Worm (Caenorhabditis elegans) whole organism, early embryonic: ENCODE results near the gene T07F12.4.
A peak's percentile ranks its signal among the peaks of the same experiment; 100 is the strongest.

Experiments used
- B0310.2 ChIP-seq: sonication (generic microtip); optimal IDR thresholded peaks from 2 replicates; lab custom pipeline; 2016; ENCODE audit warnings: mild to moderate bottlenecking, missing genetic modification characterization, missing compliant biosample characterization
- F13C5.2 ChIP-seq: sonication (generic microtip); optimal IDR thresholded peaks from 2 replicates; lab custom pipeline; 2017; ENCODE audit warnings: mild to moderate bottlenecking, missing genetic modification characterization, inconsistent platforms, missing compliant biosample characterization
- aly-1 ChIP-seq: sonication (generic microtip); optimal IDR thresholded peaks from 2 replicates; lab custom pipeline; 2016; ENCODE audit warnings: missing genetic modification characterization, missing compliant biosample characterization
- ama-1 ChIP-seq: fragments of 150-350 bp; optimal IDR thresholded peaks from 2 replicates; lab custom pipeline; 2014
- ceh-13 ChIP-seq: fragments of 200-800 bp; sonication (Bioruptor generic); optimal IDR thresholded peaks from 2 replicates; lab custom pipeline; 2018; ENCODE audit warnings: mild to moderate bottlenecking, missing genetic modification characterization, missing compliant biosample characterization
- ceh-36 ChIP-seq: sonication (generic microtip); optimal IDR thresholded peaks from 2 replicates; lab custom pipeline; 2016; ENCODE audit warnings: missing genetic modification characterization, inconsistent platforms, missing compliant biosample characterization
- ets-7 ChIP-seq: sonication (generic microtip); optimal IDR thresholded peaks from 2 replicates; lab custom pipeline; 2016; ENCODE audit warnings: missing genotype, missing genetic modification characterization, missing compliant biosample characterization
- flt-1 ChIP-seq: fragments of 200-800 bp; sonication (Bioruptor generic); IDR thresholded peaks from 2 replicates; pipeline ENCODE4 v1.3.6; 2022; ENCODE audit warnings: missing genetic modification characterization, missing compliant biosample characterization
- hmbx-1 ChIP-seq: sonication (generic microtip); optimal IDR thresholded peaks from 2 replicates; lab custom pipeline; 2016; ENCODE audit warnings: mild to moderate bottlenecking, missing genetic modification characterization, missing compliant biosample characterization
- hmg-4 ChIP-seq: fragments of 200-800 bp; sonication (Bioruptor generic); optimal IDR thresholded peaks from 2 replicates; lab custom pipeline; 2018; ENCODE audit warnings: mild to moderate bottlenecking, missing genetic modification characterization, missing compliant biosample characterization
- hnd-1 ChIP-seq: sonication (generic microtip); optimal IDR thresholded peaks from 2 replicates; lab custom pipeline; 2016; ENCODE audit warnings: missing genetic modification characterization, missing compliant biosample characterization
- pes-1 ChIP-seq: fragments of 200-800 bp; sonication (Bioruptor generic); IDR thresholded peaks from 2 replicates; pipeline ENCODE4 v1.3.6; 2022; ENCODE audit warnings: missing genetic modification reagents, missing genetic modification characterization, missing compliant biosample characterization
- scrt-1 ChIP-seq: fragments of 200-800 bp; sonication (Bioruptor generic); IDR thresholded peaks from 2 replicates; pipeline ENCODE4 v1.3.6; 2022; ENCODE audit warnings: missing genetic modification characterization, missing compliant biosample characterization
- sea-1 ChIP-seq: fragments of 200-800 bp; sonication (Bioruptor generic); conservative IDR thresholded peaks from 2 replicates; pipeline ENCODE4 v1.3.6; 2022; ENCODE audit warnings: missing genetic modification characterization, missing compliant biosample characterization
- tbx-11 ChIP-seq: fragments of 200-800 bp; sonication (Bioruptor generic); IDR thresholded peaks from 2 replicates; pipeline ENCODE4 v1.3.6; 2022; ENCODE audit warnings: missing genetic modification characterization, missing compliant biosample characterization
- tbx-37 ChIP-seq: fragments of 200-800 bp; sonication (Bioruptor generic); conservative IDR thresholded peaks from 2 replicates; pipeline ENCODE4 v1.3.6; 2022; ENCODE audit warnings: missing genetic modification reagents, missing genetic modification characterization, missing compliant biosample characterization
- tra-4 ChIP-seq: sonication (generic microtip); optimal IDR thresholded peaks from 2 replicates; lab custom pipeline; 2017; ENCODE audit warnings: missing genetic modification characterization, missing compliant biosample characterization

The T07F12.4 gene

DNA sequence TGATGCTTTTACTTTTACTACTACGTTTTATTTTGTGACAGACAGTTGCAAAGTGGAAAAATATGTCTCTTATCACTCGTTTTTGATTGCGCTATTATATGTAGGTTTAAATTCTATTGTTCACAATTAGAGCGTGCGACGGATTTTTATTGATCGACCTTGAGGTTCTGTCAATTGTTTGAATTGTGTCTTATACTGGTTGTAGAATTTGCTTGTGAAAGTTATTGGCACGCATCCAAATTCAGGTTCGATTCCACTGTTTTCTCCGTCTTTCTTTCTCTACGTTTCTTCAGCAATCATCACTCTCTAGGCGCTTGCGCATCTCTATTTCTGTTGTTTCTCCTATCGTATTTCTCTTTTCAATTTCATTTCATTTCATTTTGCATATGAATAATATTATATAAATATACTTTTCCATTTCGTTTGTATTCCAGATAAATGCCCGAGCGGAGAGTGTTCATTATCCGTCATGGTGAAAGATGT lies 7.0 kb downstream of the T07F12.4 start, which contains the start of gene T07F12.1:
T07F12.1 (plus strand) TSS at position 433 of the 483 bp plus-strand sequence.
- no peak for TF ChIP-seq ama-1 (lab: Kevin White, UChicago)
- TF ChIP-seq tbx-11 (GFP tag; lab: Robert Waterston, UW) = no peak
- TF ChIP-seq tbx-37 = no peak
- TF ChIP-seq ceh-36 (tag; lab: Kevin White, UChicago) = no peak
- TF ChIP-seq B0310.2 (tag; lab: Kevin White, UChicago) = no peak
- no peak for TF ChIP-seq flt-1 (GFP tag; lab: Robert Waterston, UW)
- TF ChIP-seq scrt-1 (GFP tag; lab: Robert Waterston, UW) = no peak
- no peak for TF ChIP-seq ceh-13
- no peak for TF ChIP-seq aly-1 (tag; lab: Kevin White, UChicago)
- no peak for TF ChIP-seq sea-1 (GFP tag; lab: Robert Waterston, UW)
- TF ChIP-seq ets-7 = no peak
- TF ChIP-seq hmg-4 (GFP tag; lab: Kevin White, UChicago) = no peak
- TF ChIP-seq tra-4 (tag; lab: Kevin White, UChicago) = no peak
- no peak for TF ChIP-seq hnd-1 (tag; lab: Kevin White, UChicago)
- TF ChIP-seq F13C5.2 (tag; lab: Kevin White, UChicago) = no peak
- TF ChIP-seq pes-1 (GFP tag; lab: Robert Waterston, UW) = no peak

DNA sequence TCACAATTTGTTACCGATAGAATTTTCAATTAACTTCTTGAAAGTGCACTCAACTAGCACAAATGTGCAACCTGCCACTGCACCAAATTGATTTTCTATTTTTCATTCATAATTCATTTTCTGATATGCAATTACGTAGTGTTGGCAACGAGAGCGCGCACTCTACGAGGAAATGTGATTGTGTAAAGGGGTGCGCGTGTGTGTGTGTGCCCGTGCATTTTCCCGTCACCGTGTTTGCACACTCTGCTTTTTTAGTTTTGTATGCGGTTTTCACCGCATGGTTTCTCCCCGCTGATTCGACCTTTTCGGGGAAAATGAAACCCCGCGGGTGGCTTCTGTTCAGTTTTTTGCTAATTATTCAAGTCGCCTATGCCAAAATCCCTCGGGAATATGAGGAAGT lies 10.5 kb downstream of the T07F12.4 start, which contains the start of gene T07F12.2:
T07F12.2 (plus strand) TSS at position 87 of the 400 bp plus-strand sequence.
- TF ChIP-seq hmg-4 (GFP tag; lab: Kevin White, UChicago) (peak; percentile 38), F13C5.2 (tag; lab: Kevin White, UChicago) (peak; percentile 34), hmbx-1 (tag; lab: Kevin White, UChicago) (no peak), pes-1 (GFP tag; lab: Robert Waterston, UW) (no peak), ama-1 (lab: Kevin White, UChicago) (no peak), tbx-11 (GFP tag; lab: Robert Waterston, UW) (no peak)

DNA sequence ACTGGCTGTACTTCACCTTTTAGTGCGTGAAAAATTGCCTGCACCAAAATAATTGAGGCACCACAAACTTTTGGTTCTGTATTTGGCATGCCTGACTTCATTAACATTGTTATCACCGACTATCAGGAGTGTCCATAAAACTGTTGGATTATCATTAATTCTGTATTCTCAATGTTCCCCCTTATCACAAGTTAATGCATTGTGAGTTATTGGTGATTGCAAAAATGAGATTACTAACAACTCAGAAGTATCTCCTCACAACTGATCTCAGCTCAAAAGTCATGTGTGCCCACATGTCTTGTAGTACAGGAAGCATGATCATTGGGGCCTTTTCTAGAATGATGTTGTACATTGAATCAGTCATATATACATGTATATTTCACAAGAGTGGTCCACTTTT lies 15.0 kb downstream of the T07F12.4 start, which contains the start of gene arrd-23:
arrd-23 (plus strand) TSS at position 301 of the 400 bp plus-strand sequence.
- TF ChIP-seq B0310.2 (tag; lab: Kevin White, UChicago) (no peak), flt-1 (GFP tag; lab: Robert Waterston, UW) (no peak), tbx-37 (no peak), ama-1 (lab: Kevin White, UChicago) (no peak), scrt-1 (GFP tag; lab: Robert Waterston, UW) (no peak), F13C5.2 (tag; lab: Kevin White, UChicago) (no peak), tra-4 (tag; lab: Kevin White, UChicago) (no peak), sea-1 (GFP tag; lab: Robert Waterston, UW) (no peak), hmbx-1 (tag; lab: Kevin White, UChicago) (no peak), ceh-36 (tag; lab: Kevin White, UChicago) (no peak), ets-7 (no peak)

DNA sequence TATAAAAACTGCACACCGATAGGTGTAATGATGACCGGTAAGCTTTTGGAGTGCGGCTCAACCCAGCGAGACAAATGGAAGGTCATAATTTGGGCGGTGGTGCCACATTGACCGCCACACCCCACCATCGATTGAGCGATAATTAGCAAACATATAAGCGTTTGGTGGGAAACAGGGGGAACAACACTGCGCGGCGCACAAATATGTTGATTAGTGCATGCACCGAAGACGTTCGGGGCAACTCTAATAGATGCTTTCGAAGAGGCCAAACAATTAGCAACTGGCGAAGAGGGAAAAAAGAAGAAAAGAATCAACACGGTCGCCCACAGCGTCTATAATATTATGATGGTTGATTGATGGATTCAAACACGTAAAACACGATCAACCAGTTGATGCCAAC lies 19.3 kb downstream of the T07F12.4 start:
- no peak for TF ChIP-seq flt-1 (GFP tag; lab: Robert Waterston, UW)
- TF ChIP-seq hmg-4 (GFP tag; lab: Kevin White, UChicago) = peak; percentile 54
- no peak for TF ChIP-seq hmbx-1 (tag; lab: Kevin White, UChicago)

DNA sequence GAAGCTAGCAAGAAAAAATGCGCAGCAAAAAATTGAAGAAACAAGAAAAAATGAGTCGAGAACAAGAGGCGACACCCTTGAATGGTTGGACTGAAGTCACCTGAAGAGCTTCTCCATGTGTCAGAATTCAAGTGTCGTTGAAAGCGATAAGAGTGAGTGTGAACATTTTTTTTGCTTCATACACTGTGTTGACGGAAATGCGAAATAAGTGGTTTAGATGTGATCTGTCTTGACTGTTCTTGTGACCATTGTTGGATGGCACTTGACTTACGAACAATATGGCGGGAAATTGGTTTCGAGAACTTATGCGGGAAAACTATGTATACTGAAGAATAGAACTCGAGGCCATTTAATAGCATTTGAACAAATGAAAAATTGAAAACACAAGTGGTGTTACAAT lies 20.6 kb downstream of the T07F12.4 start:
- TF ChIP-seq ama-1 (lab: Kevin White, UChicago) = no peak
- no peak for TF ChIP-seq B0310.2 (tag; lab: Kevin White, UChicago)
- TF ChIP-seq scrt-1 (GFP tag; lab: Robert Waterston, UW) = no peak
- TF ChIP-seq flt-1 (GFP tag; lab: Robert Waterston, UW) = no peak
- TF ChIP-seq aly-1 (tag; lab: Kevin White, UChicago) = no peak
- TF ChIP-seq sea-1 (GFP tag; lab: Robert Waterston, UW) = no peak
- TF ChIP-seq F13C5.2 (tag; lab: Kevin White, UChicago) = no peak
- TF ChIP-seq ceh-13 = no peak

DNA sequence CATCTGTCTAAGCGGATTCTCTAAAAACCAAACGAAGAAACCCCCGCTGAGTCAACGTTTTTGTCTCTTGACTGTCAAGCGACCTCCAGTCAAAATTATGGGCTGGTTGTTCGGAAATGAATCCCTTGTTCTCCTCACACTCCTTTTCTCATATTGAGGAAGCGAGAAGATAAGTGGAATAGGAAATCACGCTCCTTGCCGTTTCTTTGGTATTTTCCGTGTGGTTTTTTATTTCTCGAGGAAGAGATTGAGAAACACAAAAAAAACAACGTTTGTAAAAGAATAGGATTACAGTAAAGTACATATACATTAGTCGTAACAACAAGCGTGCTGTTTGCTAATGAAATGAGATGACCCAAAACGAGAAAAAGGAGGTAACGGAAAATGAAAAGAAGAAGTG lies 23.7 kb downstream of the T07F12.4 start, which contains the start of gene tsp-14:
tsp-14 (minus strand) TSS at position 62 of the 400 bp plus-strand sequence.
- TF ChIP-seq hmg-4 (GFP tag; lab: Kevin White, UChicago) = no peak
- no peak for TF ChIP-seq ceh-36 (tag; lab: Kevin White, UChicago)
- no peak for TF ChIP-seq tbx-11 (GFP tag; lab: Robert Waterston, UW)
- no peak for TF ChIP-seq B0310.2 (tag; lab: Kevin White, UChicago)
- TF ChIP-seq scrt-1 (GFP tag; lab: Robert Waterston, UW) = no peak
- no peak for TF ChIP-seq tbx-37
- no peak for TF ChIP-seq pes-1 (GFP tag; lab: Robert Waterston, UW)
- TF ChIP-seq ets-7 = no peak
- no peak for TF ChIP-seq ama-1 (lab: Kevin White, UChicago)
- TF ChIP-seq F13C5.2 (tag; lab: Kevin White, UChicago) = no peak
- no peak for TF ChIP-seq flt-1 (GFP tag; lab: Robert Waterston, UW)
- no peak for TF ChIP-seq aly-1 (tag; lab: Kevin White, UChicago)
- no peak for TF ChIP-seq ceh-13
- no peak for TF ChIP-seq sea-1 (GFP tag; lab: Robert Waterston, UW)
- no peak for TF ChIP-seq tra-4 (tag; lab: Kevin White, UChicago)
- TF ChIP-seq hnd-1 (tag; lab: Kevin White, UChicago) = no peak
- TF ChIP-seq hmbx-1 (tag; lab: Kevin White, UChicago) = no peak

DNA sequence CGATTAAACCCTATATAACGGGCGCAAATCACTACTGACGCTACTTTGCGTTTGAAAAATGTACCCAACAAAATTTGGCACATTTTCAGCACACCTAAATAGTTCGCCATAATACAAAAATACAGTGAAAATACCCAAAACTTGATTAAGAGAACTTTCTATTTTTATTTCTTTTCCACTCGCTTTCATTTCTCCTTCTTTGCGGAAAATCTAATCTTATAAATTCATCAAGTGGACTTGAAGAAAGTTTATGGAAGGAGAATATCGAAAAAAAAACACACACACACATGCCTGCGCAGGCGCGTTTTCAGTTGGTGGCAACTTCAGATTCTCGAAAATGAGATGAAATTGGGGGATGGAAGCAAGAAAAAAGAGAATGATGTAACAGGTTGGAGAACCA lies 25.3 kb downstream of the T07F12.4 start:
- no peak for TF ChIP-seq hmg-4 (GFP tag; lab: Kevin White, UChicago)
- no peak for TF ChIP-seq pes-1 (GFP tag; lab: Robert Waterston, UW)
- no peak for TF ChIP-seq hmbx-1 (tag; lab: Kevin White, UChicago)
- no peak for TF ChIP-seq aly-1 (tag; lab: Kevin White, UChicago)
- no peak for TF ChIP-seq sea-1 (GFP tag; lab: Robert Waterston, UW)
- no peak for TF ChIP-seq F13C5.2 (tag; lab: Kevin White, UChicago)
- no peak for TF ChIP-seq ceh-36 (tag; lab: Kevin White, UChicago)
- no peak for TF ChIP-seq flt-1 (GFP tag; lab: Robert Waterston, UW)
- TF ChIP-seq hnd-1 (tag; lab: Kevin White, UChicago) = no peak
